Worm (Caenorhabditis elegans) whole organism, L4 larva: ENCODE data around the gene hst-3.2.

Experiments
- D1046.2 ChIP-seq: fragments of 200-800 bp; sonication (Bioruptor generic); IDR thresholded peaks from 2 replicates; pipeline ENCODE4 v1.3.6; 2022; ENCODE audit warnings: missing genetic modification characterization, missing compliant biosample characterization
- F26F4.8 ChIP-seq: fragments of 200-800 bp; sonication (Bioruptor generic); conservative IDR thresholded peaks from 2 replicates; pipeline ENCODE4 v1.3.6; 2022; ENCODE audit warnings: missing genetic modification characterization, missing compliant biosample characterization
- F37D6.2 ChIP-seq: sonication (generic microtip); optimal IDR thresholded peaks from 2 replicates; lab custom pipeline; 2016; ENCODE audit warnings: mild to moderate bottlenecking, missing genetic modification characterization, missing compliant biosample characterization
- R02D3.7 ChIP-seq: fragments of 150-350 bp; sonication (generic microtip); optimal IDR thresholded peaks from 3 replicates; lab custom pipeline; 2014; ENCODE audit warnings: missing biosample characterization, missing genetic modification characterization
- Y105C5A.15 ChIP-seq: fragments of 200-800 bp; sonication (Bioruptor generic); IDR thresholded peaks from 2 replicates; pipeline ENCODE4 v1.3.6; 2022; ENCODE audit warnings: missing genetic modification characterization, missing compliant biosample characterization
- aha-1 ChIP-seq: fragments of 150-350 bp; peaks from one replicate; lab custom pipeline; 2014; ENCODE audit warnings: missing biosample characterization, missing genetic modification characterization
- cey-2 ChIP-seq: sonication (generic microtip); optimal IDR thresholded peaks from 3 replicates; lab custom pipeline; 2017; ENCODE audit warnings: missing genetic modification characterization, mild to moderate bottlenecking, missing compliant biosample characterization, antibody characterized with exemption, borderline replicate concordance; ENCODE audit not compliant: insufficient read depth
- daf-16 ChIP-seq, 3 experiments: sonication (generic microtip); optimal IDR thresholded peaks; 2 replicates each; lab custom pipeline; 2016 to 2017; ENCODE audit warnings: missing genetic modification characterization in 3 of 3, missing genetic modification reagents in 3 of 3, mild to moderate bottlenecking in 2 of 3, missing compliant biosample characterization in 2 of 3, missing biosample characterization in 1 of 3, moderate library complexity in 1 of 3
- dve-1 ChIP-seq: sonication (generic microtip); optimal IDR thresholded peaks from 2 replicates; lab custom pipeline; 2017; ENCODE audit warnings: antibody characterized with exemption, mild to moderate bottlenecking, missing genetic modification characterization, missing compliant biosample characterization; ENCODE audit not compliant: insufficient read depth
- egl-27 ChIP-seq: sonication (generic microtip); optimal IDR thresholded peaks from 3 replicates; lab custom pipeline; 2017; ENCODE audit warnings: missing biosample characterization, missing genetic modification reagents, missing genetic modification characterization
- gei-8 ChIP-seq: fragments of 200-800 bp; sonication (Bioruptor generic); optimal IDR thresholded peaks from 2 replicates; lab custom pipeline; 2018; ENCODE audit warnings: mild to moderate bottlenecking, missing genetic modification characterization, missing compliant biosample characterization
- hif-1 ChIP-seq, 2 experiments: sonication (generic microtip); optimal IDR thresholded peaks; 2 replicates each; lab custom pipeline; 2016 to 2017; ENCODE audit warnings: missing compliant biosample characterization in 2 of 2, missing genetic modification characterization in 2 of 2, missing genetic modification reagents in 2 of 2, missing genotype in 2 of 2, mild to moderate bottlenecking in 1 of 2
- hlh-30 ChIP-seq: sonication (generic microtip); optimal IDR thresholded peaks from 2 replicates; lab custom pipeline; 2017; ENCODE audit warnings: antibody characterized with exemption, mild to moderate bottlenecking, missing genetic modification characterization, missing compliant biosample characterization; ENCODE audit not compliant: insufficient read depth
- lin-38 ChIP-seq: fragments of 200-800 bp; sonication (Bioruptor generic); IDR thresholded peaks from 2 replicates; pipeline ENCODE4 v1.3.6; 2022; ENCODE audit warnings: missing genetic modification reagents, missing genetic modification characterization, missing compliant biosample characterization
- lsy-2 ChIP-seq, 2 experiments: fragments of 150-350 bp in 1 of 2; sonication (generic microtip) in 1 of 2; optimal IDR thresholded peaks; 2 replicates each; lab custom pipeline; 2014 to 2017; ENCODE audit warnings: missing biosample characterization in 2 of 2, missing genetic modification characterization in 2 of 2
- mdl-1 ChIP-seq, 2 experiments: fragments of 150-350 bp in 1 of 2; sonication (generic microtip) in 1 of 2; optimal IDR thresholded peaks; 2 replicates each; lab custom pipeline; 2014 to 2017; ENCODE audit warnings: missing biosample characterization in 2 of 2, missing genetic modification characterization in 2 of 2
- mes-2 ChIP-seq: sonication (generic microtip); optimal IDR thresholded peaks from 2 replicates; lab custom pipeline; 2016; ENCODE audit warnings: missing genotype, mild to moderate bottlenecking, missing genetic modification characterization, missing compliant biosample characterization; ENCODE audit not compliant: poor library complexity, severe bottlenecking
- mxl-3 ChIP-seq: fragments of 200-800 bp; sonication (Bioruptor generic); optimal IDR thresholded peaks from 2 replicates; lab custom pipeline; 2018; ENCODE audit warnings: mild to moderate bottlenecking, missing genetic modification characterization, missing compliant biosample characterization
- nhr-111 ChIP-seq: fragments of 200-800 bp; sonication (Bioruptor generic); optimal IDR thresholded peaks from 2 replicates; lab custom pipeline; 2018; ENCODE audit warnings: mild to moderate bottlenecking, missing genetic modification characterization, missing compliant biosample characterization
- nhr-237 ChIP-seq: sonication (generic microtip); optimal IDR thresholded peaks from 2 replicates; lab custom pipeline; 2017; ENCODE audit warnings: missing biosample characterization, missing genetic modification characterization
- nhr-25 ChIP-seq: sonication (generic microtip); optimal IDR thresholded peaks from 2 replicates; lab custom pipeline; 2017; ENCODE audit warnings: missing genetic modification characterization, mild to moderate bottlenecking, missing compliant biosample characterization, antibody characterized with exemption, moderate library complexity, borderline replicate concordance; ENCODE audit not compliant: insufficient read depth
- nhr-41 ChIP-seq: fragments of 200-800 bp; sonication (Bioruptor generic); IDR thresholded peaks from 2 replicates; pipeline ENCODE4 v1.3.6; 2022; ENCODE audit warnings: missing genetic modification reagents, missing genetic modification characterization, missing compliant biosample characterization
- nhr-48 ChIP-seq: sonication (generic microtip); optimal IDR thresholded peaks from 2 replicates; lab custom pipeline; 2016; ENCODE audit warnings: mild to moderate bottlenecking, missing genetic modification characterization, missing compliant biosample characterization
- saeg-2 ChIP-seq: fragments of 200-800 bp; sonication (Bioruptor generic); IDR thresholded peaks from 2 replicates; pipeline ENCODE4 v1.3.6; 2022; ENCODE audit warnings: missing genetic modification reagents, missing genetic modification characterization, missing compliant biosample characterization
- set-16 ChIP-seq: fragments of 200-800 bp; sonication (Bioruptor generic); IDR thresholded peaks from 2 replicates; pipeline ENCODE4 v1.3.6; 2022; ENCODE audit warnings: missing genetic modification reagents, missing genetic modification characterization, missing compliant biosample characterization
- unc-62 ChIP-seq, 3 experiments: fragments of 150-350 bp in 1 of 3; sonication (generic microtip); optimal IDR thresholded peaks in 2 of 3; peaks in 1 of 3; 1 replicate in 1 of 3; 2 replicates in 2 of 3; lab custom pipeline; 2014 to 2017; ENCODE audit warnings: missing biosample characterization in 3 of 3, missing genetic modification characterization in 3 of 3, missing genetic modification reagents in 3 of 3, missing genotype in 1 of 3
- vab-7 ChIP-seq: fragments of 200-800 bp; sonication (Bioruptor generic); IDR thresholded peaks from 2 replicates; pipeline ENCODE4 v1.3.6; 2022; ENCODE audit warnings: missing genetic modification reagents, missing genetic modification characterization, missing compliant biosample characterization
- ztf-11 ChIP-seq: fragments of 150-350 bp; optimal IDR thresholded peaks from 2 replicates; lab custom pipeline; 2014; ENCODE audit warnings: missing biosample characterization, missing genetic modification characterization

Gene hst-3.2

ce11 chrX:2879529-2880265 lies 44.1 kb downstream of the hst-3.2 start, which contains the start of gene F53B3.5:
Gene F53B3.5, minus strand, starts transcription at chrX:2879579.
- TF ChIP-seq nhr-41 (GFP tag; lab: Robert Waterston, UW) (no peak), hlh-30 (tag; lab: Kevin White, UChicago) (peak; percentile 37), unc-62 (GFP tag; optimal IDR thresholded peaks at IDR 0.05 in 1 of 2; lab: Kevin White, UChicago) (peak in 1 of 2 experiments; percentile 87), unc-62 (tag; optimal IDR thresholded peaks at IDR 0.05; lab: Kevin White, UChicago) (no peak), set-16 (peak; percentile 80), nhr-25 (tag; lab: Kevin White, UChicago) (peak; percentile 16), vab-7 (no peak), mdl-1 (tag; optimal IDR thresholded peaks at IDR 0.05; lab: Kevin White, UChicago) (peak in 1 of 2 experiments; percentile 1), mxl-3 (GFP tag; lab: Kevin White, UChicago) (peak; percentile 21)

- TF ChIP-seq nhr-25 (tag; lab: Kevin White, UChicago) (peak; percentile 35), Y105C5A.15 (GFP tag; lab: Robert Waterston, UW) (no peak), unc-62 (GFP tag; optimal IDR thresholded peaks at IDR 0.05 in 1 of 2; lab: Kevin White, UChicago) (peak in 1 of 2 experiments; percentile 54), unc-62 (tag; optimal IDR thresholded peaks at IDR 0.05; lab: Kevin White, UChicago) (no peak), F26F4.8 (no peak), gei-8 (no peak), R02D3.7 (tag; lab: Kevin White, UChicago) (no peak), saeg-2 (GFP tag; lab: Robert Waterston, UW) (no peak)
- TF ChIP-seq, all 104 proteins: peak for 2
Measured at ce11 chrX:2877433-2877832, 46.4 kb downstream of the hst-3.2 start.

- TF ChIP-seq cey-2 (no peak), mes-2 (tag; lab: Kevin White, UChicago) (no peak), nhr-237 (tag; lab: Kevin White, UChicago) (no peak), F37D6.2 (tag; lab: Kevin White, UChicago) (no peak), D1046.2 (no peak), lsy-2 (tag; optimal IDR thresholded peaks at IDR 0.05; lab: Kevin White, UChicago) (no peak), Y105C5A.15 (GFP tag; lab: Robert Waterston, UW) (no peak), egl-27 (no peak), nhr-48 (no peak), dve-1 (tag; lab: Kevin White, UChicago) (no peak)
Measured at ce11 chrX:2874598-2874997, 49.2 kb downstream of the hst-3.2 start.

ce11 chrX:2873272-2873671 lies 50.5 kb downstream of the hst-3.2 start:
- TF ChIP-seq nhr-111 (GFP tag; lab: Kevin White, UChicago) (no peak), nhr-25 (tag; lab: Kevin White, UChicago) (no peak), hif-1 (tag; optimal IDR thresholded peaks at IDR 0.05; lab: Kevin White, UChicago) (no peak), unc-62 (GFP tag; optimal IDR thresholded peaks at IDR 0.05 in 1 of 2; lab: Kevin White, UChicago) (peak in 1 of 2 experiments; percentile 91), unc-62 (tag; optimal IDR thresholded peaks at IDR 0.05; lab: Kevin White, UChicago) (no peak), gei-8 (no peak), ztf-11 (tag; lab: Kevin White, UChicago) (no peak)

- TF ChIP-seq aha-1 (tag; lab: Kevin White, UChicago), result peak; percentile 34
- TF ChIP-seq lin-38 (GFP tag; lab: Robert Waterston, UW), result no peak
- no peak for TF ChIP-seq dve-1 (tag; lab: Kevin White, UChicago)
- TF ChIP-seq nhr-111 (GFP tag; lab: Kevin White, UChicago), result no peak
- no peak for TF ChIP-seq daf-16 (GFP tag; optimal IDR thresholded peaks at IDR 0.05; lab: Kevin White, UChicago)
- TF ChIP-seq daf-16 (tag; optimal IDR thresholded peaks at IDR 0.05; lab: Kevin White, UChicago), result no peak
- TF ChIP-seq hlh-30 (tag; lab: Kevin White, UChicago), result no peak
Measured at ce11 chrX:2871037-2871436, 52.8 kb downstream of the hst-3.2 start, which contains the start of gene F53B3.3. Gene F53B3.3, minus strand, starts transcription at chrX:2871137.
